Fruit fly (Drosophila melanogaster) whole organism, wandering third instar larva: ENCODE results near the gene puc.

Source experiments
- Abd-B ChIP-seq: fragments of >200 bp; optimal IDR thresholded peaks from 2 replicates; lab custom pipeline; 2017; ENCODE audit warnings: missing biosample characterization, missing genetic modification characterization
- CG32264 ChIP-seq: fragments of 200-800 bp; sonication (Bioruptor generic); optimal IDR thresholded peaks from 2 replicates; lab custom pipeline; 2016; ENCODE audit warnings: missing biosample characterization, missing genetic modification characterization
- CG9705 ChIP-seq: fragments of 200-800 bp; sonication (Bioruptor generic); optimal IDR thresholded peaks from 2 replicates; lab custom pipeline; 2018; ENCODE audit warnings: missing biosample characterization, mild to moderate bottlenecking, missing genetic modification characterization
- CrebA ChIP-seq: fragments of 200-800 bp; sonication (Bioruptor generic); optimal IDR thresholded peaks from 2 replicates; lab custom pipeline; 2016; ENCODE audit warnings: missing biosample characterization, mild to moderate bottlenecking, missing genetic modification characterization, borderline replicate concordance
- Dif ChIP-seq: fragments of 200-275, 200-300 bp; sonication (Bioruptor generic); optimal IDR thresholded peaks from 2 replicates; lab custom pipeline; 2018; ENCODE audit warnings: missing biosample characterization, missing genetic modification characterization; ENCODE audit not compliant: partially characterized antibody
- HLH106 ChIP-seq: fragments of 200-800 bp; optimal IDR thresholded peaks from 3 replicates; lab custom pipeline; 2019; ENCODE audit warnings: missing biosample characterization, mild to moderate bottlenecking, missing genetic modification characterization, moderate library complexity
- Hnf4 ChIP-seq: fragments of 200-800 bp; sonication (Bioruptor generic); optimal IDR thresholded peaks from 2 replicates; lab custom pipeline; 2016; ENCODE audit warnings: missing biosample characterization, mild to moderate bottlenecking, missing genetic modification characterization
- Hr78 ChIP-seq: fragments of >200 bp; optimal IDR thresholded peaks from 2 replicates; lab custom pipeline; 2017; ENCODE audit warnings: missing biosample characterization, missing genetic modification characterization
- Hr83 ChIP-seq: fragments of 200-300 bp; sonication (Bioruptor generic); optimal IDR thresholded peaks from 2 replicates; lab custom pipeline; 2016; ENCODE audit warnings: missing biosample characterization, mild to moderate bottlenecking, missing genetic modification characterization, moderate library complexity; ENCODE audit not compliant: poor library complexity, severe bottlenecking
- Jra ChIP-seq: sonication (Bioruptor generic); optimal IDR thresholded peaks from 2 replicates; lab custom pipeline; 2016; ENCODE audit warnings: missing biosample characterization, missing genetic modification characterization
- Mio ChIP-seq: sonication (Bioruptor generic); optimal IDR thresholded peaks from 2 replicates; lab custom pipeline; 2016; ENCODE audit warnings: missing biosample characterization, missing genetic modification characterization
- Myc ChIP-seq: fragments of >200 bp; optimal IDR thresholded peaks from 2 replicates; lab custom pipeline; 2017
- N ChIP-seq: fragments of >200 bp; optimal IDR thresholded peaks from 2 replicates; lab custom pipeline; 2018; ENCODE audit warnings: missing biosample characterization, missing external identifiers, missing genetic modification characterization
- OdsH ChIP-seq: fragments of 200-800 bp; sonication (Bioruptor generic); optimal IDR thresholded peaks from 2 replicates; lab custom pipeline; 2016; ENCODE audit warnings: missing biosample characterization, mild to moderate bottlenecking, missing genetic modification characterization
- Sp1 ChIP-seq: fragments of 200-800 bp; sonication (Bioruptor generic); optimal IDR thresholded peaks from 3 replicates; lab custom pipeline; 2019; ENCODE audit warnings: missing biosample characterization, mild to moderate bottlenecking, missing genetic modification characterization, moderate library complexity
- Vsx2 ChIP-seq: fragments of 200-300, 225-300 bp; sonication (Bioruptor generic); optimal IDR thresholded peaks from 2 replicates; lab custom pipeline; 2018; ENCODE audit warnings: missing biosample characterization, missing genetic modification characterization; ENCODE audit not compliant: partially characterized antibody
- br ChIP-seq: fragments of 200-800 bp; sonication (Bioruptor generic); optimal IDR thresholded peaks from 2 replicates; lab custom pipeline; 2016; ENCODE audit warnings: missing biosample characterization, missing genetic modification characterization
- brk ChIP-seq: fragments of 200-800 bp; sonication (Bioruptor generic); optimal IDR thresholded peaks from 2 replicates; lab custom pipeline; 2016; ENCODE audit warnings: missing biosample characterization, mild to moderate bottlenecking, missing genetic modification characterization
- dl ChIP-seq, 2 experiments: fragments of 175-275, 200-275 bp in 1 of 2; fragments of 200-275 bp in 1 of 2; sonication (Bioruptor generic); optimal IDR thresholded peaks; lab custom pipeline; 2018; ENCODE audit warnings: mild to moderate bottlenecking in 2 of 2, missing biosample characterization in 2 of 2, missing genetic modification characterization in 2 of 2, moderate library complexity in 2 of 2; ENCODE audit not compliant: partially characterized antibody in 2 of 2, insufficient read depth in 1 of 2
- dmrt93B ChIP-seq: fragments of 200-800 bp; sonication (Bioruptor generic); optimal IDR thresholded peaks from 2 replicates; lab custom pipeline; 2018; ENCODE audit warnings: missing biosample characterization, mild to moderate bottlenecking, missing genetic modification characterization
- ey ChIP-seq: fragments of 200-800 bp; sonication (Bioruptor generic); optimal IDR thresholded peaks from 2 replicates; lab custom pipeline; 2016; ENCODE audit warnings: missing biosample characterization, missing genetic modification characterization
- foxo ChIP-seq, 2 experiments: fragments of 200-800 bp; sonication (Bioruptor generic); optimal IDR thresholded peaks; 2 replicates in 1 of 2; 3 replicates in 1 of 2; lab custom pipeline; 2016 to 2017; ENCODE audit warnings: missing biosample characterization in 2 of 2, missing genetic modification characterization in 2 of 2
- fru ChIP-seq: fragments of 200-800 bp; sonication (Bioruptor generic); optimal IDR thresholded peaks from 3 replicates; lab custom pipeline; 2016; ENCODE audit warnings: missing biosample characterization, mild to moderate bottlenecking, missing genetic modification characterization
- h ChIP-seq: fragments of 200-800 bp; sonication (Bioruptor generic); optimal IDR thresholded peaks from 3 replicates; lab custom pipeline; 2016; ENCODE audit warnings: missing biosample characterization, mild to moderate bottlenecking, missing genetic modification characterization
- jim ChIP-seq: fragments of 175-275, 200-325 bp; sonication (Bioruptor generic); optimal IDR thresholded peaks from 2 replicates; lab custom pipeline; 2016; ENCODE audit warnings: missing biosample characterization, mild to moderate bottlenecking, missing genetic modification characterization
- lola ChIP-seq: fragments of >200 bp; optimal IDR thresholded peaks from 2 replicates; lab custom pipeline; 2017; ENCODE audit warnings: missing biosample characterization, missing genetic modification characterization
- pan ChIP-seq: fragments of >200 bp; optimal IDR thresholded peaks from 2 replicates; lab custom pipeline; 2017
- psq ChIP-seq: fragments of 200-800 bp; sonication (Bioruptor generic); optimal IDR thresholded peaks from 3 replicates; lab custom pipeline; 2017; ENCODE audit warnings: missing biosample characterization, mild to moderate bottlenecking, missing genetic modification characterization, moderate library complexity
- rgr ChIP-seq: fragments of 200-800 bp; sonication (Bioruptor generic); optimal IDR thresholded peaks from 3 replicates; lab custom pipeline; 2016; ENCODE audit warnings: missing biosample characterization, mild to moderate bottlenecking, missing genetic modification characterization
- sage ChIP-seq: fragments of 200-800 bp; sonication (Bioruptor generic); optimal IDR thresholded peaks from 2 replicates; lab custom pipeline; 2016; ENCODE audit warnings: missing biosample characterization, mild to moderate bottlenecking, missing genetic modification characterization
- sv ChIP-seq: fragments of 200-800 bp; sonication (Bioruptor generic); optimal IDR thresholded peaks from 3 replicates; lab custom pipeline; 2016; ENCODE audit warnings: missing biosample characterization, missing genetic modification characterization
- tai ChIP-seq: sonication (Bioruptor generic); optimal IDR thresholded peaks from 2 replicates; lab custom pipeline; 2016; ENCODE audit warnings: missing biosample characterization, missing genetic modification characterization
- usp ChIP-seq: fragments of >200 bp; optimal IDR thresholded peaks from 2 replicates; lab custom pipeline; 2017; ENCODE audit warnings: missing biosample characterization, missing genetic modification characterization
- woc ChIP-seq: sonication (Bioruptor generic); optimal IDR thresholded peaks from 2 replicates; lab custom pipeline; 2016; ENCODE audit warnings: missing biosample characterization, mild to moderate bottlenecking, missing genetic modification characterization

puc gene

dm6 chr3R:8110951-8111350, 5.8 kb downstream of the puc start:
- TF ChIP-seq Sp1 (GFP tag; lab: Kevin White, UChicago) = no peak

- TF ChIP-seq dl (GFP tag; optimal IDR thresholded peaks at IDR 0.05; lab: Kevin White, UChicago; ENCODE audit: insufficient read depth in 1 of 2, partially characterized antibody in 2 of 2) (no peak), OdsH (GFP tag; lab: Kevin White, UChicago) (no peak), dmrt93B (GFP tag; lab: Kevin White, UChicago) (no peak), Sp1 (GFP tag; lab: Kevin White, UChicago) (no peak), Mio (GFP tag; lab: Kevin White, UChicago) (no peak), sage (no peak), Hr83 (GFP tag; lab: Kevin White, UChicago) (no peak), CG32264 (GFP tag; lab: Kevin White, UChicago) (no peak), usp (GFP tag; lab: Kevin White, UChicago) (no peak), Dif (GFP tag; lab: Kevin White, UChicago) (no peak), woc (GFP tag; lab: Kevin White, UChicago) (no peak)
These were observed 6.8 kb downstream of the puc start for dm6 chr3R:8111789-8112382.

DNA sequence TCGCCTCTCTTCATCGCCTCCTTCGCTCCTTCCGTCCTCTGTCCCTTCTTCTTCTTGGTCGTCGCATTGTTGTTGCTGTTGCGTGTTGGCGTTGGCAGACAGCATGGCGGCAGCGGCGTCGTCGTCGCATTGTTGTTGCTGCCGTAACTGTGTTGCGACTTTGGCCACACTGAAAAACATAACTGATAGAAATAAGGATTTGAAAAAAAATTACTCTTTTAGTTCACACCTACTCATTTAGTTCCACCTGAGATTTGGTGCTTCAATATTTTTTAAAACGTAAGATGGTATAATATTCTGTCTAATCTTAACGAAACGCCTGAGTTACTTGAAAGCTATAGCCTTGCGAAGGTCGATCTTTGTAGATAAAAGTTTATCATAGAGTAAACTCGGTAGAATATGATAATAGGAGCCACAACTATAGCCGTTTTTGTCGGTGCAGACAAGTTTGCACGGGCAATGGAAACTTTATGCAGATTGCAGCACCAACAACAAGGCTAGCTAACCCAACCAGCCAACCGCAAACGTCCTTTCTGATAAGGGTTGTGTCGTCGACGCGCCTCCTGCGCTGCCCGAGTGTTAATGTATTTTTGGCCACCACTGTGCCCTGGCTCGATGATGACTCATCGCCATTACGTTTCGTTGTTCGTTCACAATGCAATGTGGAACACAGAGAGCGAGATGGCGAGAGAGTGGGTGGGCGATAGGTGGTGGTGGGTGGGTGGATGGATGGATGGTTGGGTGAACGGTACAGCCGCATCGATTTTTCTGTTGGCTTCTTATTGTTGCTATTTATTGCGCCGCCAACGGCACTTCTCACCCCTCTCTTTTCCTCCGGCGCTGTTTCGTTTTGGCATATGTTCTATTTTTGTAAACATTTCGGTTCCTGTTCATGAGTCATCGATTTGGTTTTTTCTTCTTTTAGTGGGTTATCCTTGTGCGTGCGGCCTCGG, 8.0 kb downstream of the puc start:
- no peak for TF ChIP-seq Hr83 (GFP tag; lab: Kevin White, UChicago)
- peak; percentile 78 for TF ChIP-seq br (GFP tag; lab: Kevin White, UChicago)
- no peak for TF ChIP-seq pan
- peak; percentile 38 for TF ChIP-seq sage
- peak; percentile 70 for TF ChIP-seq h (GFP tag; lab: Kevin White, UChicago)
- TF ChIP-seq Mio (GFP tag; lab: Kevin White, UChicago) = no peak
- no peak for TF ChIP-seq CrebA (GFP tag; lab: Kevin White, UChicago)
- peak; percentile 84 for TF ChIP-seq fru (GFP tag; lab: Kevin White, UChicago)
- peak; percentile 29 for TF ChIP-seq brk (GFP tag; lab: Kevin White, UChicago)
- peak; percentile 75 for TF ChIP-seq OdsH (GFP tag; lab: Kevin White, UChicago)
- TF ChIP-seq ey (GFP tag; lab: Kevin White, UChicago) = peak; percentile 88
- peak; percentile 63 for TF ChIP-seq woc (GFP tag; lab: Kevin White, UChicago)
- TF ChIP-seq sv = peak; percentile 61
- TF ChIP-seq Sp1 (GFP tag; lab: Kevin White, UChicago) = peak; percentile 82
- peak; percentile 75 for TF ChIP-seq HLH106 (tag; lab: Kevin White, UChicago)
- no peak for TF ChIP-seq Myc (lab: Kevin White, UChicago)
- TF ChIP-seq Hnf4 (GFP tag; lab: Kevin White, UChicago) = peak; percentile 42
- peak; percentile 69 for TF ChIP-seq dmrt93B (GFP tag; lab: Kevin White, UChicago)
- TF ChIP-seq Vsx2 (GFP tag; lab: Kevin White, UChicago) = no peak
- TF ChIP-seq Jra = peak; percentile 40
- TF ChIP-seq rgr (GFP tag; lab: Kevin White, UChicago) = peak; percentile 80
- peak; percentile 60 for TF ChIP-seq tai (GFP tag; lab: Kevin White, UChicago)
- TF ChIP-seq foxo (GFP tag; optimal IDR thresholded peaks at IDR 0.05; lab: Kevin White, UChicago) = peak in 1 of 2 experiments; percentile 83
- TF ChIP-seq psq = peak; percentile 80

- peak; percentile 3 for TF ChIP-seq Mio (GFP tag; lab: Kevin White, UChicago)
- peak; percentile 94 for TF ChIP-seq ey (GFP tag; lab: Kevin White, UChicago)
- TF ChIP-seq HLH106 (tag; lab: Kevin White, UChicago) = peak; percentile 84
- TF ChIP-seq pan = no peak
- peak; percentile 47 for TF ChIP-seq CG9705
- TF ChIP-seq Jra = peak; percentile 94
- peak; percentile 92 for TF ChIP-seq rgr (GFP tag; lab: Kevin White, UChicago)
- no peak for TF ChIP-seq lola (GFP tag; lab: Kevin White, UChicago)
- TF ChIP-seq br (GFP tag; lab: Kevin White, UChicago) = peak; percentile 96
- TF ChIP-seq N (GFP tag; lab: Kevin White, UChicago) = no peak
- no peak for TF ChIP-seq Abd-B
- TF ChIP-seq jim (GFP tag; lab: Kevin White, UChicago) = no peak
- TF ChIP-seq foxo (GFP tag; optimal IDR thresholded peaks at IDR 0.05; lab: Kevin White, UChicago) = peak; percentile 70 to 94
- TF ChIP-seq dl (GFP tag; optimal IDR thresholded peaks at IDR 0.05; lab: Kevin White, UChicago; ENCODE audit: insufficient read depth in 1 of 2, partially characterized antibody in 2 of 2) = peak in 1 of 2 experiments; percentile 41
- no peak for TF ChIP-seq usp (GFP tag; lab: Kevin White, UChicago)
- TF ChIP-seq fru (GFP tag; lab: Kevin White, UChicago) = peak; percentile 96
- TF ChIP-seq Dif (GFP tag; lab: Kevin White, UChicago) = peak; percentile 55
- TF ChIP-seq h (GFP tag; lab: Kevin White, UChicago) = peak; percentile 96
- TF ChIP-seq OdsH (GFP tag; lab: Kevin White, UChicago) = peak; percentile 94
- peak; percentile 92 for TF ChIP-seq psq
- TF ChIP-seq Hr78 (GFP tag; lab: Kevin White, UChicago) = no peak
- TF ChIP-seq sage = peak; percentile 92
- TF ChIP-seq dmrt93B (GFP tag; lab: Kevin White, UChicago) = peak; percentile 77
- peak; percentile 92 for TF ChIP-seq brk (GFP tag; lab: Kevin White, UChicago)
- TF ChIP-seq woc (GFP tag; lab: Kevin White, UChicago) = peak; percentile 86
These were observed 8.9 kb downstream of the puc start for dm6 chr3R:8113833-8114673.
